Fruit fly (Drosophila melanogaster): ENCODE data around the gene dac.

Gene dac

dm6 chr2L:16493999-16494741, 8.4 kb upstream of the dac start:
- TF ChIP-seq CG17801 (GFP tag; optimal IDR thresholded peaks at IDR 0.05; ENCODE audit: partially characterized antibody) = no peak

dm6 chr2L:16492617-16493203, 6.9 kb upstream of the dac start:
- TF ChIP-seq CG17801 (GFP tag; optimal IDR thresholded peaks at IDR 0.05; ENCODE audit: partially characterized antibody) = peak; percentile 85

dm6 chr2L:16491752-16492616, 6.2 kb upstream of the dac start:
- TF ChIP-seq CG17801 (GFP tag; optimal IDR thresholded peaks at IDR 0.05; ENCODE audit: partially characterized antibody) = no peak

dm6 chr2L:16491123-16491751, 5.4 kb upstream of the dac start, which contains the start of gene Tpr2:
Tpr2 (plus strand) TSS chr2L:16491540.
- TF ChIP-seq CG17801 (GFP tag; optimal IDR thresholded peaks at IDR 0.05; ENCODE audit: partially characterized antibody) = peak; percentile 49

dm6 chr2L:16487571-16488276, 1.9 kb upstream of the dac start, which contains the start of gene Nepl8:
Nepl8 (plus strand) TSS chr2L:16488148.
- no peak for TF ChIP-seq CG17801 (GFP tag; optimal IDR thresholded peaks at IDR 0.05; ENCODE audit: partially characterized antibody)

- no peak for TF ChIP-seq CG17801 (GFP tag; optimal IDR thresholded peaks at IDR 0.05; ENCODE audit: partially characterized antibody)
These were observed 399 bp upstream of the dac start for dm6 chr2L:16486001-16486793.

- no peak for TF ChIP-seq CG17801 (GFP tag; optimal IDR thresholded peaks at IDR 0.05; ENCODE audit: partially characterized antibody)
These were observed 9.3 kb downstream of the dac start for dm6 chr2L:16476517-16476916.

dm6 chr2L:16472184-16472583, 13.6 kb downstream of the dac start:
- TF ChIP-seq CG17801 (GFP tag; optimal IDR thresholded peaks at IDR 0.05; ENCODE audit: partially characterized antibody) = no peak

dm6 chr2L:16469749-16470148, 16.0 kb downstream of the dac start:
- TF ChIP-seq CG17801 (GFP tag; optimal IDR thresholded peaks at IDR 0.05; ENCODE audit: partially characterized antibody) = no peak

- TF ChIP-seq CG17801 (GFP tag; optimal IDR thresholded peaks at IDR 0.05; ENCODE audit: partially characterized antibody) = no peak
These were observed 22.1 kb downstream of the dac start for dm6 chr2L:16463657-16464056.

- TF ChIP-seq CG17801 (GFP tag; optimal IDR thresholded peaks at IDR 0.05; ENCODE audit: partially characterized antibody) = no peak
These were observed 27.4 kb downstream of the dac start for dm6 chr2L:16458385-16458784.

dm6 chr2L:16451858-16452257, 33.9 kb downstream of the dac start:
- no peak for TF ChIP-seq CG17801 (GFP tag; optimal IDR thresholded peaks at IDR 0.05; ENCODE audit: partially characterized antibody)

- peak; percentile 24 for TF ChIP-seq CG17801 (GFP tag; optimal IDR thresholded peaks at IDR 0.05; ENCODE audit: partially characterized antibody)
These were observed 34.9 kb downstream of the dac start, which contains the start of gene Idgf3 for dm6 chr2L:16450891-16451290. Idgf3 (plus strand) TSS chr2L:16450907.
